Fruit fly (Drosophila melanogaster) Kc167 (cell line): ENCODE measurements around the gene CG15564.

Source experiments
- Myc ChIP-seq: fragments of >200 bp; optimal IDR thresholded peaks from 2 replicates; lab custom pipeline; 2017; ENCODE audit warnings: missing external identifiers
- Sin3A ChIP-seq: fragments of >200 bp; optimal IDR thresholded peaks from 2 replicates; lab custom pipeline; 2018; ENCODE audit warnings: missing external identifiers
- psq ChIP-seq: fragments of >200 bp; optimal IDR thresholded peaks from 2 replicates; lab custom pipeline; 2017; ENCODE audit warnings: missing external identifiers

- TF ChIP-seq psq (lab: Kevin White, UChicago) (no peak), Myc (no peak), Sin3A (lab: Kevin White, UChicago) (no peak)
Measured at dm6 chr3R:31248245-31248644, 13.1 kb upstream of the CG15564 start.
